Fruit fly (Drosophila melanogaster) whole organism, wandering third instar larva: ENCODE measurements around the gene Cln7.

ENCODE experiments used
- Abd-B ChIP-seq: fragments of >200 bp; optimal IDR thresholded peaks from 2 replicates; lab custom pipeline; 2017; ENCODE audit warnings: missing biosample characterization, missing genetic modification characterization
- CrebA ChIP-seq: fragments of 200-800 bp; sonication (Bioruptor generic); optimal IDR thresholded peaks from 2 replicates; lab custom pipeline; 2016; ENCODE audit warnings: missing biosample characterization, mild to moderate bottlenecking, missing genetic modification characterization, borderline replicate concordance
- Mio ChIP-seq: sonication (Bioruptor generic); optimal IDR thresholded peaks from 2 replicates; lab custom pipeline; 2016; ENCODE audit warnings: missing biosample characterization, missing genetic modification characterization
- N ChIP-seq: fragments of >200 bp; optimal IDR thresholded peaks from 2 replicates; lab custom pipeline; 2018; ENCODE audit warnings: missing biosample characterization, missing external identifiers, missing genetic modification characterization
- OdsH ChIP-seq: fragments of 200-800 bp; sonication (Bioruptor generic); optimal IDR thresholded peaks from 2 replicates; lab custom pipeline; 2016; ENCODE audit warnings: missing biosample characterization, mild to moderate bottlenecking, missing genetic modification characterization
- Rel ChIP-seq, 2 experiments: fragments of 200-800 bp; sonication (Bioruptor generic) in 1 of 2; optimal IDR thresholded peaks; 2 replicates in 1 of 2; 3 replicates in 1 of 2; lab custom pipeline; 2016 to 2019; ENCODE audit warnings: mild to moderate bottlenecking in 2 of 2, missing biosample characterization in 2 of 2, missing genetic modification characterization in 2 of 2, moderate library complexity in 1 of 2
- dsf ChIP-seq: sonication (Bioruptor generic); optimal IDR thresholded peaks from 2 replicates; lab custom pipeline; 2016; ENCODE audit warnings: missing biosample characterization, missing genetic modification characterization, borderline replicate concordance
- fru ChIP-seq: fragments of 200-800 bp; sonication (Bioruptor generic); optimal IDR thresholded peaks from 3 replicates; lab custom pipeline; 2016; ENCODE audit warnings: missing biosample characterization, mild to moderate bottlenecking, missing genetic modification characterization
- lola ChIP-seq: fragments of >200 bp; optimal IDR thresholded peaks from 2 replicates; lab custom pipeline; 2017; ENCODE audit warnings: missing biosample characterization, missing genetic modification characterization
- psq ChIP-seq: fragments of 200-800 bp; sonication (Bioruptor generic); optimal IDR thresholded peaks from 3 replicates; lab custom pipeline; 2017; ENCODE audit warnings: missing biosample characterization, mild to moderate bottlenecking, missing genetic modification characterization, moderate library complexity
- usp ChIP-seq: fragments of >200 bp; optimal IDR thresholded peaks from 2 replicates; lab custom pipeline; 2017; ENCODE audit warnings: missing biosample characterization, missing genetic modification characterization

DNA sequence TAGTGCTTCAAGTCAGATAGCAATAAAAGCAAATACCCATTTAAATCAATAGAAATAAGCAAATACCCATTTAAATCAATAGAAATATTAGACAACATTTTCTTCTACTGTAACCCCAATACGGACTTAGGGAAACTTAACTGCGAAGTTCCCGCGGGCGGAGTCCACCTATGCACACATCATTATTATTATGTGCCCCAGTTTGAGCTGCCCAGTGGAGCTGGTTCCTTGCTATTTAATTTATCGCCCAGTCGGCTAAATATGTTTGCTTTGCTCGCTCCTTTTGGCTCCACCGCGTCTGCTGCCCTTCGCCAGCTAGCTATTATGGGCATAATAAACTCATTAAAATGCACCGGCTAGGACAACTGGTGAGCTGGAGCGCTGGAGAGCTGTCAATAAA is 44.3 kb downstream of the Cln7 start:
- TF ChIP-seq dsf: no peak
- TF ChIP-seq CrebA (GFP tag; lab: Kevin White, UChicago): no peak
- no peak for TF ChIP-seq fru (GFP tag; lab: Kevin White, UChicago)
- no peak for TF ChIP-seq lola (GFP tag; lab: Kevin White, UChicago)
- TF ChIP-seq Abd-B (GFP tag; lab: Kevin White, UChicago): no peak
- no peak for TF ChIP-seq Mio (GFP tag; lab: Kevin White, UChicago)
- no peak for TF ChIP-seq OdsH (GFP tag; lab: Kevin White, UChicago)
- no peak for TF ChIP-seq psq
- no peak for TF ChIP-seq N (GFP tag; lab: Kevin White, UChicago)
- TF ChIP-seq usp (GFP tag; lab: Kevin White, UChicago): no peak
- TF ChIP-seq Rel (GFP tag; optimal IDR thresholded peaks at IDR 0.05; lab: Kevin White, UChicago): no peak
- TF ChIP-seq Rel (tag; optimal IDR thresholded peaks at IDR 0.05; lab: Kevin White, UChicago): no peak
